Fruit fly (Drosophila melanogaster) whole organism, embryonic: ENCODE results near the gene pim.

Source experiments
- B-H2 ChIP-seq: fragments of 200-800 bp; sonication (Bioruptor generic); optimal IDR thresholded peaks from 2 replicates; lab custom pipeline; 2018; ENCODE audit warnings: missing biosample characterization, mild to moderate bottlenecking, missing genetic modification characterization
- CG10267 ChIP-seq: fragments of 200-800 bp; sonication (Bioruptor generic); optimal IDR thresholded peaks from 2 replicates; lab custom pipeline; 2018; ENCODE audit warnings: missing biosample characterization, mild to moderate bottlenecking, missing genetic modification characterization, moderate library complexity
- CG11247 ChIP-seq: fragments of 200-800 bp; sonication (Bioruptor generic); IDR thresholded peaks from 2 replicates; pipeline ENCODE4 v1.3.6; 2022; ENCODE audit warnings: missing biosample characterization, missing genetic modification characterization
- CG11504 ChIP-seq: fragments of 200-800 bp; sonication (Bioruptor generic); optimal IDR thresholded peaks from 3 replicates; lab custom pipeline; 2019; ENCODE audit warnings: missing biosample characterization, mild to moderate bottlenecking, missing genetic modification characterization, moderate library complexity
- CG12219 ChIP-seq: fragments of 200-800 bp; sonication (Bioruptor generic); optimal IDR thresholded peaks from 3 replicates; lab custom pipeline; 2018; ENCODE audit warnings: missing biosample characterization, mild to moderate bottlenecking, missing genetic modification characterization
- CG13424 ChIP-seq: fragments of 200-800 bp; sonication (Bioruptor generic); optimal IDR thresholded peaks from 2 replicates; lab custom pipeline; 2019; ENCODE audit warnings: missing biosample characterization, mild to moderate bottlenecking, missing genetic modification characterization, moderate library complexity
- CG17361 ChIP-seq: fragments of 200-800 bp; sonication (Bioruptor generic); IDR thresholded peaks from 3 replicates; pipeline ENCODE4 v1.3.6; 2022; ENCODE audit warnings: missing biosample characterization, missing genetic modification characterization
- CG17385 ChIP-seq: fragments of 200-800 bp; sonication (Bioruptor generic); optimal IDR thresholded peaks from 3 replicates; lab custom pipeline; 2018; ENCODE audit warnings: missing biosample characterization, mild to moderate bottlenecking, missing genetic modification characterization
- CG17829 ChIP-seq: fragments of 200-800 bp; optimal IDR thresholded peaks from 2 replicates; lab custom pipeline; 2019; ENCODE audit warnings: missing biosample characterization, mild to moderate bottlenecking, missing genetic modification characterization, moderate library complexity
- CG18011 ChIP-seq: fragments of 200-800 bp; sonication (Bioruptor generic); optimal IDR thresholded peaks from 2 replicates; lab custom pipeline; 2017; ENCODE audit warnings: missing biosample characterization, missing genetic modification characterization, mild to moderate bottlenecking, moderate library complexity, missing genotype
- CG18262 ChIP-seq: fragments of 200-800 bp; optimal IDR thresholded peaks from 3 replicates; lab custom pipeline; 2019; ENCODE audit warnings: missing biosample characterization, mild to moderate bottlenecking, missing genetic modification characterization, moderate library complexity
- CG2712 ChIP-seq: fragments of 200-800 bp; optimal IDR thresholded peaks from 3 replicates; lab custom pipeline; 2019; ENCODE audit warnings: missing biosample characterization, mild to moderate bottlenecking, missing genetic modification characterization, moderate library complexity
- CG33557 ChIP-seq: fragments of 200-800 bp; sonication (Bioruptor generic); optimal IDR thresholded peaks from 2 replicates; lab custom pipeline; 2019; ENCODE audit warnings: missing biosample characterization, mild to moderate bottlenecking, missing genetic modification characterization, moderate library complexity
- CG4730 ChIP-seq: fragments of 200-800 bp; sonication (Bioruptor generic); IDR thresholded peaks from 2 replicates; pipeline ENCODE4 v1.3.6; 2022; ENCODE audit warnings: missing biosample characterization, missing genetic modification characterization
- CG7556 ChIP-seq: fragments of 200-800 bp; sonication (Bioruptor generic); optimal IDR thresholded peaks from 2 replicates; lab custom pipeline; 2017; ENCODE audit warnings: missing biosample characterization, mild to moderate bottlenecking, missing genetic modification characterization
- CG8388 ChIP-seq: fragments of 200-800 bp; sonication (Bioruptor generic); optimal IDR thresholded peaks from 2 replicates; lab custom pipeline; 2019; ENCODE audit warnings: missing biosample characterization, mild to moderate bottlenecking, missing genetic modification characterization, moderate library complexity
- CG8924 ChIP-seq: fragments of 200-800 bp; optimal IDR thresholded peaks from 3 replicates; lab custom pipeline; 2019; ENCODE audit warnings: missing biosample characterization, mild to moderate bottlenecking, missing genetic modification characterization, moderate library complexity
- D ChIP-seq, 2 experiments: fragments of 200-800 bp in 1 of 2; fragments of >200 bp in 1 of 2; sonication (Bioruptor generic) in 1 of 2; optimal IDR thresholded peaks; 2 replicates in 1 of 2; 3 replicates in 1 of 2; lab custom pipeline; 2017; ENCODE audit warnings: mild to moderate bottlenecking in 1 of 2, missing biosample characterization in 1 of 2, missing genetic modification characterization in 1 of 2, missing genetic modification reagents in 1 of 2
- D19A ChIP-seq: fragments of 200-800 bp; optimal IDR thresholded peaks from 3 replicates; lab custom pipeline; 2019; ENCODE audit warnings: missing biosample characterization, mild to moderate bottlenecking, missing genetic modification characterization, moderate library complexity
- Dref ChIP-seq: fragments of 200-800 bp; sonication (Bioruptor generic); IDR thresholded peaks from 2 replicates; pipeline ENCODE4 v1.3.6; 2022; ENCODE audit warnings: missing biosample characterization, missing genetic modification characterization
- MBD-R2 ChIP-seq: fragments of 200-800 bp; sonication (Bioruptor generic); IDR thresholded peaks from 2 replicates; pipeline ENCODE4 v1.3.6; 2022; ENCODE audit warnings: missing biosample characterization, missing genetic modification characterization
- Med ChIP-seq: fragments of 200-800 bp; sonication (Bioruptor generic); peaks from one replicate; lab custom pipeline; 2016; ENCODE audit warnings: missing biosample characterization, missing genetic modification characterization, mild to moderate bottlenecking, inconsistent platforms, moderate library complexity
- Nf-YB ChIP-seq: fragments of 200-800 bp; sonication (Bioruptor generic); optimal IDR thresholded peaks from 3 replicates; lab custom pipeline; 2019; ENCODE audit warnings: missing biosample characterization, mild to moderate bottlenecking, missing genetic modification characterization, moderate library complexity
- Nf-YC ChIP-seq: fragments of 200-800 bp; optimal IDR thresholded peaks from 3 replicates; lab custom pipeline; 2019; ENCODE audit warnings: missing biosample characterization, mild to moderate bottlenecking, missing genetic modification characterization, moderate library complexity
- Sox100B ChIP-seq: fragments of 200-800 bp; sonication (Bioruptor generic); optimal IDR thresholded peaks from 3 replicates; lab custom pipeline; 2018; ENCODE audit warnings: missing biosample characterization, mild to moderate bottlenecking, missing genetic modification characterization
- Trl ChIP-seq, 3 experiments: fragments of >200 bp in 2 of 3; fragments of 200-800 bp in 1 of 3; sonication (Bioruptor generic) in 1 of 3; optimal IDR thresholded peaks; 2 replicates in 1 of 3; 3 replicates in 2 of 3; lab custom pipeline; 2016 to 2017; ENCODE audit warnings: missing biosample characterization in 1 of 3, missing genetic modification characterization in 1 of 3
- bbx ChIP-seq: fragments of 200-800 bp; sonication (Bioruptor generic); IDR thresholded peaks from 2 replicates; pipeline ENCODE4 v1.3.6; 2022; ENCODE audit warnings: missing biosample characterization, missing genetic modification characterization; ENCODE audit not compliant: partially characterized antibody
- dmrt11E ChIP-seq: fragments of 200-800 bp; sonication (Bioruptor generic); optimal IDR thresholded peaks from 3 replicates; lab custom pipeline; 2018; ENCODE audit warnings: missing biosample characterization, mild to moderate bottlenecking, missing genetic modification characterization, moderate library complexity
- ftz-f1 ChIP-seq: fragments of 200-800 bp; sonication (Bioruptor generic); optimal IDR thresholded peaks from 2 replicates; lab custom pipeline; 2016; ENCODE audit warnings: missing biosample characterization, missing genetic modification characterization
- gcm ChIP-seq: fragments of 200-800 bp; sonication (Bioruptor generic); optimal IDR thresholded peaks from 2 replicates; lab custom pipeline; 2019; ENCODE audit warnings: missing biosample characterization, mild to moderate bottlenecking, missing genetic modification characterization, moderate library complexity
- klu ChIP-seq: fragments of 200-800 bp; sonication (Bioruptor generic); IDR thresholded peaks from 2 replicates; pipeline ENCODE4 v1.3.6; 2022; ENCODE audit warnings: missing biosample characterization, missing genetic modification characterization
- mld ChIP-seq: fragments of 200-800 bp; sonication (Bioruptor generic); IDR thresholded peaks from 3 replicates; pipeline ENCODE4 v1.3.6; 2022; ENCODE audit warnings: missing biosample characterization, missing genetic modification characterization; ENCODE audit not compliant: partially characterized antibody
- nerfin-1 ChIP-seq: fragments of 200-800 bp; sonication (Bioruptor generic); optimal IDR thresholded peaks from 3 replicates; lab custom pipeline; 2019; ENCODE audit warnings: missing biosample characterization, mild to moderate bottlenecking, missing genetic modification characterization, moderate library complexity
- pnt ChIP-seq: fragments of 200-800 bp; sonication (Bioruptor generic); optimal IDR thresholded peaks from 3 replicates; lab custom pipeline; 2016; ENCODE audit warnings: missing biosample characterization, missing genetic modification characterization
- pros ChIP-seq: fragments of 200-800 bp; sonication (Bioruptor generic); optimal IDR thresholded peaks from 3 replicates; lab custom pipeline; 2019; ENCODE audit warnings: missing biosample characterization, mild to moderate bottlenecking, missing genetic modification characterization, moderate library complexity
- row ChIP-seq: fragments of 200-800 bp; sonication (Bioruptor generic); IDR thresholded peaks from 3 replicates; pipeline ENCODE4 v1.3.6; 2022; ENCODE audit warnings: missing biosample characterization, missing genetic modification characterization
- sens ChIP-seq: fragments of 200-800 bp; sonication (Bioruptor generic); peaks from one replicate; lab custom pipeline; 2016; ENCODE audit warnings: missing biosample characterization, missing genetic modification characterization
- seq ChIP-seq: fragments of 200-800 bp; sonication (Bioruptor generic); IDR thresholded peaks from 2 replicates; pipeline ENCODE4 v1.3.6; 2022; ENCODE audit warnings: missing biosample characterization, missing genetic modification characterization
- shn ChIP-seq: fragments of 200-800 bp; sonication (Bioruptor generic); optimal IDR thresholded peaks from 3 replicates; lab custom pipeline; 2016; ENCODE audit warnings: missing biosample characterization, missing genetic modification characterization
- sim ChIP-seq: fragments of 200-800 bp; sonication (Bioruptor generic); IDR thresholded peaks from 2 replicates; pipeline ENCODE4 v1.3.6; 2022; ENCODE audit warnings: missing biosample characterization, missing genetic modification characterization
- ssp ChIP-seq: fragments of 200-800 bp; sonication (Bioruptor generic); IDR thresholded peaks from 2 replicates; pipeline ENCODE4 v1.3.6; 2022; ENCODE audit warnings: missing biosample characterization, missing genetic modification characterization
- tgo ChIP-seq: fragments of 200-800 bp; sonication (Bioruptor generic); IDR thresholded peaks from 3 replicates; pipeline ENCODE4 v1.3.6; 2022; ENCODE audit warnings: missing biosample characterization, missing genetic modification characterization
- unc-4 ChIP-seq: fragments of 200-800 bp; sonication (Bioruptor generic); IDR thresholded peaks from 2 replicates; pipeline ENCODE4 v1.3.6; 2022; ENCODE audit warnings: missing biosample characterization, missing genetic modification characterization; ENCODE audit not compliant: partially characterized antibody
- wdn ChIP-seq: fragments of 200-800 bp; sonication (Bioruptor generic); IDR thresholded peaks from 2 replicates; pipeline ENCODE4 v1.3.6; 2022; ENCODE audit warnings: missing biosample characterization, missing genetic modification characterization

pim gene

DNA sequence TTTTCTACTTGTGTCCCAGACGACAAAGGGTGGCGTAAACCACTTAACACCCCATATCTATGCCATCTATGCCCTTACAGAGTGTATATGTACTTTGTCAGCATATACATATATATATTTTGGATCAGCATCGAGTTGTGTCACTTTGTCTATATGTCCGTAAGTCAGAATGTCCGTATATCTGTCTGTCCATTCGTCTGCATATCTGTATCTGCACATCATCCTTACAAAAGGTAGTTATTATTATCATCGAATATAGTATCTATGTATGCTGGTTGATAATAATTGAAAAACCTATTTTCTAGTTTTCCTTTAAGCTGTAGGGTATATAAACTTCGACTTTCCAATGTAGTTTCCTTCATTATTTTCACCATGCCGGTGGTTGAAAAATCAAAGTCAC is 11.7 kb upstream of the pim start (continued):
- TF ChIP-seq dmrt11E (tag; lab: Kevin White, UChicago), result peak; percentile 65
- TF ChIP-seq CG8924 (tag; lab: Kevin White, UChicago), result peak; percentile 17
- TF ChIP-seq CG17361 (GFP tag; lab: Robert Waterston, UW), result peak; percentile 44; the same call in 1 of the 3 replicates
- no peak for TF ChIP-seq CG11247
- TF ChIP-seq CG18011 (GFP tag; lab: Kevin White, UChicago), result no peak
- TF ChIP-seq D (optimal IDR thresholded peaks at IDR 0.05; lab: Kevin White, UChicago), result no peak
- TF ChIP-seq D (GFP tag; optimal IDR thresholded peaks at IDR 0.05; lab: Kevin White, UChicago), result peak; percentile 20
- TF ChIP-seq pros, result peak; percentile 33
- TF ChIP-seq CG10267, result peak; percentile 25
- peak; percentile 28 for TF ChIP-seq CG33557
- TF ChIP-seq CG17829 (tag; lab: Kevin White, UChicago), result peak; percentile 36
- TF ChIP-seq CG7556 (GFP tag; lab: Kevin White, UChicago), result no peak
- TF ChIP-seq B-H2, result no peak
- TF ChIP-seq Nf-YB, result peak; percentile 21
- TF ChIP-seq Med, result peak; percentile 61
- TF ChIP-seq D19A (tag; lab: Kevin White, UChicago), result peak; percentile 99
- TF ChIP-seq CG8388, result peak; percentile 29
- TF ChIP-seq CG12219 (GFP tag; lab: Kevin White, UChicago), result peak; percentile 29
- peak; percentile 63 for TF ChIP-seq CG18262 (tag; lab: Kevin White, UChicago)
- TF ChIP-seq CG4730 (GFP tag; lab: Robert Waterston, UW), result 0 out of 2 replicates have a peak, but pooled peaks have one; percentile 9
- TF ChIP-seq Dref, result no peak
- peak; percentile 55 for TF ChIP-seq CG2712
- no peak for TF ChIP-seq mld (GFP tag; lab: Robert Waterston, UW)
- no peak for TF ChIP-seq CG17385 (GFP tag; lab: Kevin White, UChicago)
- TF ChIP-seq tgo (GFP tag; lab: Robert Waterston, UW), result peak; percentile 36; the same call in 1 of the 3 replicates
- peak; percentile 2 for TF ChIP-seq pnt
- TF ChIP-seq nerfin-1 (tag; lab: Kevin White, UChicago), result peak; percentile 20
- no peak for TF ChIP-seq sim (GFP tag; lab: Robert Waterston, UW)
- no peak for TF ChIP-seq ssp (GFP tag; lab: Robert Waterston, UW)
- peak; percentile 30 for TF ChIP-seq CG13424
- peak; percentile 32 for TF ChIP-seq gcm
- peak; percentile 88 for TF ChIP-seq sens
- TF ChIP-seq Sox100B (GFP tag; lab: Kevin White, UChicago), result peak; percentile 6
- TF ChIP-seq row, result peak; percentile 55
- TF ChIP-seq CG11504 (tag; lab: Kevin White, UChicago), result peak; percentile 71

DNA sequence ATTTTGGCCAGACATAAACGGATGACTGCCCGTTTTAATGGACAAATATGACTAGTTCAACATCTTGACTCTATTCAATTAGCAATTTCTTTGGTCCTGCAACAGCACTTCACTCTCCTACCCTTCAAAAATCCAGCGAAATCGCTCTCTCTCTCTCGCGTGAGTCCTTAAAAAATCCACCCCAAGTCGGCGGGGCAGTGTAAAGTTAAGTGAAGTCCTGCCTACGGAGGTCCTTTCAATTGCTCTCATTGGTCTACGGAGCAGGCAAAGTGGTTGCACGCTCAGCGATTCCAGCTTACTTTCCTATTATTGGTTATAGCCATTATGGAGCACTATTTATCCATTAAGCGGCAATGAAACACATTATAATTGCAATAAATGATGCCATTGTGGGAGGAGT is 8.9 kb upstream of the pim start, which contains the start of gene CG34367:
CG34367 (minus strand) TSS at position 35 of the 400 bp plus-strand sequence.
- TF ChIP-seq seq (peak; percentile 67; the same call in 1 of the 2 replicates), pros (peak; percentile 86), shn (no peak), ftz-f1 (GFP tag; lab: Kevin White, UChicago) (no peak), CG12219 (GFP tag; lab: Kevin White, UChicago) (no peak), Trl (optimal IDR thresholded peaks at IDR 0.05; lab: Kevin White, UChicago) (peak; percentile 45 to 50), Trl (GFP tag; optimal IDR thresholded peaks at IDR 0.05; lab: Kevin White, UChicago) (no peak), bbx (GFP tag; lab: Robert Waterston, UW) (no peak), Nf-YB (peak; percentile 96), wdn (no peak), unc-4 (GFP tag; lab: Robert Waterston, UW) (no peak), MBD-R2 (no peak), Nf-YC (tag; lab: Kevin White, UChicago) (peak; percentile 97), klu (GFP tag; lab: Robert Waterston, UW) (no peak)
- TF ChIP-seq, all 482 proteins: peak for 5
